Worm (Caenorhabditis elegans) whole organism, L4/young adult: Measurements from ENCODE around the gene F54F7.2.

Experiments used
- W03F9.2 ChIP-seq: fragments of 150-350 bp; optimal IDR thresholded peaks from 2 replicates; lab custom pipeline; 2014; ENCODE audit warnings: missing biosample characterization, missing genetic modification characterization
- dao-5 ChIP-seq: sonication (generic microtip); optimal IDR thresholded peaks from 2 replicates; lab custom pipeline; 2016; ENCODE audit warnings: missing genotype, missing genetic modification characterization, moderate library complexity, missing compliant biosample characterization
- him-1 ChIP-seq: sonication (generic microtip); optimal IDR thresholded peaks from 2 replicates; lab custom pipeline; 2016; ENCODE audit warnings: missing genotype, missing genetic modification reagents, missing genetic modification characterization, missing compliant biosample characterization

- TF ChIP-seq W03F9.2 (tag; lab: Kevin White, UChicago) (no peak), him-1 (tag; lab: Kevin White, UChicago) (no peak), dao-5 (tag; lab: Kevin White, UChicago) (no peak)
Measured at ce11 chrX:11821159-11821720, 22.2 kb upstream of the F54F7.2 start.
